Fruit fly (Drosophila melanogaster) whole organism, embryonic: Measurements from ENCODE around the gene Eip93F.

Experiments
- Aef1 ChIP-seq: fragments of 200-800 bp; sonication (Bioruptor generic); IDR thresholded peaks from 3 replicates; pipeline ENCODE4 v1.3.6; 2022; ENCODE audit warnings: missing biosample characterization, missing genetic modification characterization
- CG10462 ChIP-seq: fragments of 200-800 bp; sonication (Bioruptor generic); optimal IDR thresholded peaks from 2 replicates; lab custom pipeline; 2016; ENCODE audit warnings: missing biosample characterization, missing genetic modification characterization
- CG10543 ChIP-seq: fragments of 200-800 bp; sonication (Bioruptor generic); optimal IDR thresholded peaks from 3 replicates; lab custom pipeline; 2017; ENCODE audit warnings: missing biosample characterization, mild to moderate bottlenecking, missing genetic modification characterization, moderate library complexity
- CG13624 ChIP-seq: fragments of 200-800 bp; sonication (Bioruptor generic); optimal IDR thresholded peaks from 2 replicates; lab custom pipeline; 2016; ENCODE audit warnings: missing biosample characterization, missing genetic modification characterization
- CG13894 ChIP-seq: fragments of 200-800 bp; sonication (Bioruptor generic); optimal IDR thresholded peaks from 3 replicates; lab custom pipeline; 2018; ENCODE audit warnings: missing biosample characterization, mild to moderate bottlenecking, missing genetic modification characterization, moderate library complexity
- CG15601 ChIP-seq: fragments of 200-800 bp; sonication (Bioruptor generic); optimal IDR thresholded peaks from 3 replicates; lab custom pipeline; 2019; ENCODE audit warnings: missing biosample characterization, mild to moderate bottlenecking, missing genetic modification characterization, moderate library complexity
- CG2120 ChIP-seq: fragments of 200-800 bp; sonication (Bioruptor generic); optimal IDR thresholded peaks from 3 replicates; lab custom pipeline; 2016; ENCODE audit warnings: missing biosample characterization, missing genetic modification characterization
- CG32772 ChIP-seq: fragments of 200-800 bp; sonication (Bioruptor generic); IDR thresholded peaks from 2 replicates; pipeline ENCODE4 v1.3.6; 2022; ENCODE audit warnings: missing biosample characterization, missing genetic modification characterization
- CG34224 ChIP-seq: fragments of 200-800 bp; sonication (Bioruptor generic); IDR thresholded peaks from 3 replicates; pipeline ENCODE4 v1.3.6; 2022; ENCODE audit warnings: missing biosample characterization, missing genetic modification characterization; ENCODE audit not compliant: partially characterized antibody
- CG3995 ChIP-seq: fragments of 200-800 bp; sonication (Bioruptor generic); optimal IDR thresholded peaks from 3 replicates; lab custom pipeline; 2016; ENCODE audit warnings: missing biosample characterization, missing genetic modification characterization
- CG4424 ChIP-seq: fragments of 200-800 bp; sonication (Bioruptor generic); optimal IDR thresholded peaks from 3 replicates; lab custom pipeline; 2016; ENCODE audit warnings: missing biosample characterization, missing genetic modification characterization
- CG6254 ChIP-seq: fragments of 200-800 bp; sonication (Bioruptor generic); optimal IDR thresholded peaks from 3 replicates; lab custom pipeline; 2017; ENCODE audit warnings: mild to moderate bottlenecking, missing biosample characterization, missing genetic modification reagents, missing genetic modification characterization
- CG6272 ChIP-seq: fragments of 200-800 bp; sonication (Bioruptor generic); IDR thresholded peaks from 2 replicates; pipeline ENCODE4 v1.3.6; 2022; ENCODE audit warnings: missing biosample characterization, missing genetic modification characterization
- CG7357 ChIP-seq: fragments of 200-800 bp; sonication (Bioruptor generic); IDR thresholded peaks from 3 replicates; pipeline ENCODE4 v1.3.6; 2022; ENCODE audit warnings: missing biosample characterization, missing genetic modification characterization
- Deaf1 ChIP-seq: fragments of 200-800 bp; optimal IDR thresholded peaks from 3 replicates; lab custom pipeline; 2019; ENCODE audit warnings: missing biosample characterization, mild to moderate bottlenecking, missing genetic modification characterization, moderate library complexity
- Dfd ChIP-seq, 2 experiments: fragments of >200 bp; optimal IDR thresholded peaks; 2 replicates each; lab custom pipeline; 2017; ENCODE audit warnings: missing biosample characterization in 2 of 2, missing genetic modification characterization in 2 of 2
- Drgx ChIP-seq: fragments of 200-800 bp; sonication (Bioruptor generic); IDR thresholded peaks from 2 replicates; pipeline ENCODE4 v1.3.6; 2022; ENCODE audit warnings: missing biosample characterization, missing genetic modification characterization
- ERR ChIP-seq: fragments of 200-800 bp; sonication (Bioruptor generic); optimal IDR thresholded peaks from 2 replicates; lab custom pipeline; 2016; ENCODE audit warnings: missing biosample characterization, missing genetic modification characterization
- Ets65A ChIP-seq: fragments of 200-800 bp; sonication (Bioruptor generic); peaks from one replicate; lab custom pipeline; 2016; ENCODE audit warnings: missing biosample characterization, missing genetic modification characterization
- Fer1 ChIP-seq: fragments of 200-800 bp; sonication (Bioruptor generic); optimal IDR thresholded peaks from 2 replicates; lab custom pipeline; 2017; ENCODE audit warnings: missing biosample characterization, mild to moderate bottlenecking, missing genetic modification characterization
- HmgD ChIP-seq: fragments of 200-800 bp; sonication (Bioruptor generic); optimal IDR thresholded peaks from 3 replicates; lab custom pipeline; 2016; ENCODE audit warnings: missing biosample characterization, missing genetic modification characterization
- NK7.1 ChIP-seq: fragments of 200-800 bp; sonication (Bioruptor generic); optimal IDR thresholded peaks from 3 replicates; lab custom pipeline; 2016; ENCODE audit warnings: missing biosample characterization, missing genetic modification characterization
- Nf-YB ChIP-seq: fragments of 200-800 bp; sonication (Bioruptor generic); optimal IDR thresholded peaks from 3 replicates; lab custom pipeline; 2019; ENCODE audit warnings: missing biosample characterization, mild to moderate bottlenecking, missing genetic modification characterization, moderate library complexity
- Rx ChIP-seq: fragments of 200-800 bp; sonication (Bioruptor generic); IDR thresholded peaks from 2 replicates; pipeline ENCODE4 v1.3.6; 2022; ENCODE audit warnings: missing biosample characterization, missing genetic modification characterization
- Tbp ChIP-seq: fragments of >200 bp; optimal IDR thresholded peaks from 2 replicates; lab custom pipeline; 2018; ENCODE audit warnings: missing biosample characterization, missing genetic modification characterization
- ac ChIP-seq: fragments of 200-800 bp; sonication (Bioruptor generic); optimal IDR thresholded peaks from 3 replicates; lab custom pipeline; 2017; ENCODE audit warnings: missing biosample characterization, mild to moderate bottlenecking, missing genetic modification characterization
- bsh ChIP-seq, 2 experiments: fragments of 200-800 bp; sonication (Bioruptor generic); optimal IDR thresholded peaks; 2 replicates each; lab custom pipeline; 2017 to 2018; ENCODE audit warnings: mild to moderate bottlenecking in 2 of 2, missing biosample characterization in 2 of 2, missing genetic modification characterization in 2 of 2, moderate library complexity in 1 of 2
- fru ChIP-seq: fragments of >200 bp; optimal IDR thresholded peaks from 2 replicates; lab custom pipeline; 2017
- gsb ChIP-seq: fragments of 200-800 bp; sonication (Bioruptor generic); IDR thresholded peaks from 2 replicates; pipeline ENCODE4 v1.3.6; 2022; ENCODE audit warnings: missing biosample characterization, missing genetic modification characterization
- ken ChIP-seq: fragments of 200-800 bp; sonication (Bioruptor generic); IDR thresholded peaks from 3 replicates; pipeline ENCODE4 v1.3.6; 2022; ENCODE audit warnings: missing biosample characterization, missing genetic modification characterization
- nom ChIP-seq: fragments of 200-800 bp; sonication (Bioruptor generic); optimal IDR thresholded peaks from 2 replicates; lab custom pipeline; 2017; ENCODE audit warnings: missing biosample characterization, missing genetic modification characterization, mild to moderate bottlenecking, moderate library complexity, missing genetic modification reagents
- scrt ChIP-seq: fragments of 200-800 bp; sonication (Bioruptor generic); optimal IDR thresholded peaks from 2 replicates; lab custom pipeline; 2018; ENCODE audit warnings: missing biosample characterization, mild to moderate bottlenecking, missing genetic modification characterization, moderate library complexity
- seq ChIP-seq: fragments of 200-800 bp; sonication (Bioruptor generic); IDR thresholded peaks from 2 replicates; pipeline ENCODE4 v1.3.6; 2022; ENCODE audit warnings: missing biosample characterization, missing genetic modification characterization
- tgo ChIP-seq: fragments of 200-800 bp; sonication (Bioruptor generic); IDR thresholded peaks from 3 replicates; pipeline ENCODE4 v1.3.6; 2022; ENCODE audit warnings: missing biosample characterization, missing genetic modification characterization

The Eip93F gene

dm6 chr3R:21956340-21956739 is 7.4 kb downstream of the Eip93F start:
- TF ChIP-seq bsh (GFP tag; optimal IDR thresholded peaks at IDR 0.05; lab: Kevin White, UChicago) (peak in 1 of 2 experiments; percentile 14), CG4424 (GFP tag; lab: Kevin White, UChicago) (no peak), Aef1 (GFP tag; lab: Robert Waterston, UW) (no peak), CG3995 (GFP tag; lab: Kevin White, UChicago) (no peak), Drgx (GFP tag; lab: Robert Waterston, UW) (0 out of 2 replicates have a peak, but pooled peaks have one; percentile 14), CG34224 (GFP tag; lab: Robert Waterston, UW) (no peak), CG10543 (GFP tag; lab: Kevin White, UChicago) (no peak)

dm6 chr3R:21964379-21964778 is 15.5 kb downstream of the Eip93F start:
- no peak for TF ChIP-seq CG32772 (GFP tag; lab: Robert Waterston, UW)
- no peak for TF ChIP-seq CG13894
- no peak for TF ChIP-seq seq (GFP tag; lab: Robert Waterston, UW)
- TF ChIP-seq CG6254 (GFP tag; lab: Kevin White, UChicago) = no peak
- TF ChIP-seq CG2120 (GFP tag; lab: Kevin White, UChicago) = no peak
- TF ChIP-seq gsb (GFP tag; lab: Robert Waterston, UW) = no peak
- no peak for TF ChIP-seq Tbp (GFP tag; lab: Kevin White, UChicago)
- TF ChIP-seq Ets65A (GFP tag; lab: Kevin White, UChicago) = peak; percentile 84
- peak; percentile 64 for TF ChIP-seq Deaf1 (tag; lab: Kevin White, UChicago)
- TF ChIP-seq Fer1 (GFP tag; lab: Kevin White, UChicago) = no peak
- TF ChIP-seq CG10462 (GFP tag; lab: Kevin White, UChicago) = no peak
- 0 out of 2 replicates have a peak, but pooled peaks have one; percentile 10 for TF ChIP-seq CG6272 (GFP tag; lab: Robert Waterston, UW)
- TF ChIP-seq scrt = peak; percentile 48
- TF ChIP-seq HmgD (GFP tag; lab: Kevin White, UChicago) = no peak

DNA sequence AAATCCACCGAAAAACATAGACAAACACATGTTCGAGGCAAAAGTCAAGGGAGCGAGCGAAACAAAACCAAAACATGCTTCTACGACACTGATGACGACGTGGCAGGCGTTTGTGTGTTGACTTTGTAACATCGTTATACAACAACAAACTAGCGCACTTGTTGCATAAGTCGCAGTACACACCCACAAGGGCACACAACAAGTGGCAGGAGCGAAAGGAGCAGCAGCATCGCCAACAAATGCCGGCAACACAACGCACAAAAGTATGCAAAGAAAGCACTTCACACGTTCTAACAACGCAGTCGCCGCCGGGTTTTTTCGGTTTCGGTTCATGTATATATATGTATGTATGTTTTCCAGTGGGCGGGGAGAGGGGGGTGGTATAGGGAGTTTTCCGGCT is 18.9 kb downstream of the Eip93F start:
- TF ChIP-seq tgo = no peak
- TF ChIP-seq Dfd (GFP tag; optimal IDR thresholded peaks at IDR 0.05; lab: Kevin White, UChicago) = no peak
- TF ChIP-seq Nf-YB (GFP tag; lab: Kevin White, UChicago) = no peak
- peak; percentile 87 for TF ChIP-seq scrt

- TF ChIP-seq ERR = no peak
- no peak for TF ChIP-seq CG13624
- no peak for TF ChIP-seq CG10543 (GFP tag; lab: Kevin White, UChicago)
- TF ChIP-seq CG15601 = no peak
- no peak for TF ChIP-seq ken (GFP tag; lab: Robert Waterston, UW)
- no peak for TF ChIP-seq NK7.1 (GFP tag; lab: Kevin White, UChicago)
- TF ChIP-seq Rx (GFP tag; lab: Robert Waterston, UW) = no peak
- TF ChIP-seq CG7357 = no peak
- no peak for TF ChIP-seq fru (lab: Kevin White, UChicago)
Measured at dm6 chr3R:21969828-21970227, 20.9 kb downstream of the Eip93F start.

DNA sequence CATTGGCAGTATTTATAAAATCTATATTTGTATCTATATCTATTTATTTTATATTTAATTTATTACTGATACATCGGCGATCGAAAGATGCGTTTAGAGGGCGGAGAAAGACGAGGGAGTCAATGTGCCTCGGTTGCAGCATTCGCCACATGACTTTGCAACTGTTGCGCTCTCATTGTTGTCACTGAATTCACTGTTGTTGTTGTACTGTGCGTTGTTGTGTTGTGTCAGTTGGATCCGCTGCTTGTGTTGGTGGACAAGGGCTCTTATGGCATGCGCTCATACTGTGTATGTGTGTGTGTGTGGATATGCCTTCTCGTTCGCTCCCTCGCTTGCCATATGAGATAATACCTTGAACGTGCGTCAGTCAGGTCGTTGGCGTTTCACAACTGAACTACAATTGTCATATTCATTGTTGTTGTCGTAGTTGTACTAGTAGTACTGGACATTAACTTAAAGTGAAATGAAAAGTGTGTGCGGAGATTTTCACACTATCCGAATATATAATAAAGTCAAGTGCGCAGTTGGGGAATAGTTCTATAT is 21.7 kb downstream of the Eip93F start:
- TF ChIP-seq nom (GFP tag; lab: Kevin White, UChicago) = peak; percentile 43
- TF ChIP-seq ac (GFP tag; lab: Kevin White, UChicago) = no peak
- TF ChIP-seq, all 482 proteins: peak for 1
